Fruit fly (Drosophila melanogaster) whole organism, embryonic: ENCODE measurements around the gene PIG-B.

Source experiments
- Bgb ChIP-seq: fragments of 200-800 bp; sonication (Bioruptor generic); IDR thresholded peaks from 2 replicates; pipeline ENCODE4 v1.3.6; 2022; ENCODE audit warnings: missing biosample characterization, missing genetic modification characterization; ENCODE audit not compliant: partially characterized antibody
- CG10147 ChIP-seq: fragments of 200-800 bp; sonication (Bioruptor generic); optimal IDR thresholded peaks from 2 replicates; lab custom pipeline; 2019; ENCODE audit warnings: missing biosample characterization, mild to moderate bottlenecking, missing genetic modification characterization, moderate library complexity
- CG10267 ChIP-seq: fragments of 200-800 bp; sonication (Bioruptor generic); optimal IDR thresholded peaks from 2 replicates; lab custom pipeline; 2018; ENCODE audit warnings: missing biosample characterization, mild to moderate bottlenecking, missing genetic modification characterization, moderate library complexity
- CG10274 ChIP-seq: fragments of 200-800 bp; sonication (Bioruptor generic); optimal IDR thresholded peaks from 3 replicates; lab custom pipeline; 2017; ENCODE audit warnings: missing biosample characterization, mild to moderate bottlenecking, missing genetic modification characterization
- CG10462 ChIP-seq: fragments of 200-800 bp; sonication (Bioruptor generic); optimal IDR thresholded peaks from 2 replicates; lab custom pipeline; 2016; ENCODE audit warnings: missing biosample characterization, missing genetic modification characterization
- CG10543 ChIP-seq: fragments of 200-800 bp; sonication (Bioruptor generic); optimal IDR thresholded peaks from 3 replicates; lab custom pipeline; 2017; ENCODE audit warnings: missing biosample characterization, mild to moderate bottlenecking, missing genetic modification characterization, moderate library complexity
- CG11504 ChIP-seq: fragments of 200-800 bp; sonication (Bioruptor generic); optimal IDR thresholded peaks from 3 replicates; lab custom pipeline; 2019; ENCODE audit warnings: missing biosample characterization, mild to moderate bottlenecking, missing genetic modification characterization, moderate library complexity
- CG12104 ChIP-seq: fragments of 200-800 bp; sonication (Bioruptor generic); optimal IDR thresholded peaks from 3 replicates; lab custom pipeline; 2016; ENCODE audit warnings: missing biosample characterization, missing genetic modification characterization
- CG12391 ChIP-seq: fragments of 200-800 bp; sonication (Bioruptor generic); optimal IDR thresholded peaks from 3 replicates; lab custom pipeline; 2018; ENCODE audit warnings: missing biosample characterization, mild to moderate bottlenecking, missing genetic modification characterization, moderate library complexity
- CG13287 ChIP-seq: fragments of 200-800 bp; sonication (Bioruptor generic); IDR thresholded peaks from 2 replicates; pipeline ENCODE4 v1.3.6; 2022; ENCODE audit warnings: missing biosample characterization, missing genetic modification characterization; ENCODE audit not compliant: partially characterized antibody
- CG14441 ChIP-seq: fragments of 200-800 bp; sonication (Bioruptor generic); IDR thresholded peaks from 2 replicates; pipeline ENCODE4 v1.3.6; 2022; ENCODE audit warnings: missing biosample characterization, missing genetic modification characterization
- CG17829 ChIP-seq: fragments of 200-800 bp; optimal IDR thresholded peaks from 2 replicates; lab custom pipeline; 2019; ENCODE audit warnings: missing biosample characterization, mild to moderate bottlenecking, missing genetic modification characterization, moderate library complexity
- CG17912 ChIP-seq: fragments of 200-800 bp; sonication (Bioruptor generic); optimal IDR thresholded peaks from 2 replicates; lab custom pipeline; 2018; ENCODE audit warnings: missing biosample characterization, mild to moderate bottlenecking, missing genetic modification characterization
- CG4707 ChIP-seq: fragments of 200-800 bp; sonication (Bioruptor generic); optimal IDR thresholded peaks from 2 replicates; lab custom pipeline; 2018; ENCODE audit warnings: missing biosample characterization, mild to moderate bottlenecking, missing genetic modification characterization, moderate library complexity
- CG4820 ChIP-seq: fragments of 200-800 bp; sonication (Bioruptor generic); optimal IDR thresholded peaks from 3 replicates; lab custom pipeline; 2016; ENCODE audit warnings: missing biosample characterization, missing genetic modification characterization
- CG5180 ChIP-seq: fragments of 200-800 bp; sonication (Bioruptor generic); optimal IDR thresholded peaks from 3 replicates; lab custom pipeline; 2017; ENCODE audit warnings: missing biosample characterization, missing genetic modification characterization, mild to moderate bottlenecking, moderate library complexity, missing genetic modification reagents
- CG6254 ChIP-seq: fragments of 200-800 bp; sonication (Bioruptor generic); optimal IDR thresholded peaks from 3 replicates; lab custom pipeline; 2017; ENCODE audit warnings: mild to moderate bottlenecking, missing biosample characterization, missing genetic modification reagents, missing genetic modification characterization
- CG6791 ChIP-seq: fragments of 200-800 bp; sonication (Bioruptor generic); IDR thresholded peaks from 3 replicates; pipeline ENCODE4 v1.3.6; 2022; ENCODE audit warnings: missing biosample characterization, missing genetic modification characterization; ENCODE audit not compliant: partially characterized antibody
- CG9215 ChIP-seq: fragments of 200-800 bp; sonication (Bioruptor generic); IDR thresholded peaks from 2 replicates; pipeline ENCODE4 v1.3.6; 2022; ENCODE audit warnings: missing biosample characterization, missing genetic modification characterization
- Deaf1 ChIP-seq: fragments of 200-800 bp; optimal IDR thresholded peaks from 3 replicates; lab custom pipeline; 2019; ENCODE audit warnings: missing biosample characterization, mild to moderate bottlenecking, missing genetic modification characterization, moderate library complexity
- E2f2 ChIP-seq: fragments of 200-800 bp; sonication (Bioruptor generic); IDR thresholded peaks from 2 replicates; pipeline ENCODE4 v1.3.6; 2022; ENCODE audit warnings: missing biosample characterization, missing genetic modification characterization
- HLHmδ ChIP-seq: fragments of 200-800 bp; sonication (Bioruptor generic); optimal IDR thresholded peaks from 2 replicates; lab custom pipeline; 2018; ENCODE audit warnings: missing biosample characterization, mild to moderate bottlenecking, missing genetic modification characterization, moderate library complexity
- Jarid2 ChIP-seq: fragments of 200-800 bp; sonication (Bioruptor generic); optimal IDR thresholded peaks from 3 replicates; lab custom pipeline; 2017; ENCODE audit warnings: mild to moderate bottlenecking, missing biosample characterization, missing genetic modification reagents, missing genetic modification characterization
- Mrtf ChIP-seq: fragments of 200-800 bp; sonication (Bioruptor generic); IDR thresholded peaks from 3 replicates; pipeline ENCODE4 v1.3.6; 2022; ENCODE audit warnings: missing biosample characterization, missing genetic modification characterization
- Nf-YA ChIP-seq: fragments of 200-800 bp; sonication (Bioruptor generic); IDR thresholded peaks from 2 replicates; pipeline ENCODE4 v1.3.6; 2022; ENCODE audit warnings: missing biosample characterization, missing genetic modification characterization
- Nf-YC ChIP-seq: fragments of 200-800 bp; optimal IDR thresholded peaks from 3 replicates; lab custom pipeline; 2019; ENCODE audit warnings: missing biosample characterization, mild to moderate bottlenecking, missing genetic modification characterization, moderate library complexity
- Oli ChIP-seq: fragments of 200-800 bp; sonication (Bioruptor generic); optimal IDR thresholded peaks from 2 replicates; lab custom pipeline; 2018; ENCODE audit warnings: missing biosample characterization, mild to moderate bottlenecking, missing genetic modification characterization, moderate library complexity
- Opbp ChIP-seq: fragments of 200-800 bp; sonication (Bioruptor generic); IDR thresholded peaks from 3 replicates; pipeline ENCODE4 v1.3.6; 2022; ENCODE audit warnings: missing biosample characterization, missing genetic modification characterization; ENCODE audit not compliant: partially characterized antibody
- Rfx ChIP-seq: fragments of 200-800 bp; sonication (Bioruptor generic); IDR thresholded peaks from 2 replicates; pipeline ENCODE4 v1.3.6; 2022; ENCODE audit warnings: missing biosample characterization, missing genetic modification characterization
- Side ChIP-seq: fragments of 200-800 bp; sonication (Bioruptor generic); optimal IDR thresholded peaks from 2 replicates; lab custom pipeline; 2016; ENCODE audit warnings: missing biosample characterization, missing genetic modification characterization
- Ssrp ChIP-seq: fragments of 200-800 bp; sonication (Bioruptor generic); optimal IDR thresholded peaks from 2 replicates; lab custom pipeline; 2018; ENCODE audit warnings: missing biosample characterization, mild to moderate bottlenecking, missing genetic modification characterization, moderate library complexity
- Trl ChIP-seq, 3 experiments: fragments of >200 bp in 2 of 3; fragments of 200-800 bp in 1 of 3; sonication (Bioruptor generic) in 1 of 3; optimal IDR thresholded peaks; 2 replicates in 1 of 3; 3 replicates in 2 of 3; lab custom pipeline; 2016 to 2017; ENCODE audit warnings: missing biosample characterization in 1 of 3, missing genetic modification characterization in 1 of 3
- abd-A ChIP-seq: fragments of 200-800 bp; sonication (Bioruptor generic); optimal IDR thresholded peaks from 3 replicates; lab custom pipeline; 2019; ENCODE audit warnings: missing biosample characterization, mild to moderate bottlenecking, missing genetic modification characterization, moderate library complexity
- amos ChIP-seq: fragments of 200-800 bp; sonication (Bioruptor generic); IDR thresholded peaks from 2 replicates; pipeline ENCODE4 v1.3.6; 2022; ENCODE audit warnings: missing biosample characterization, missing genetic modification characterization; ENCODE audit not compliant: partially characterized antibody
- ato ChIP-seq: fragments of 200-800 bp; sonication (Bioruptor generic); IDR thresholded peaks from 2 replicates; pipeline ENCODE4 v1.3.6; 2022; ENCODE audit warnings: missing biosample characterization, missing genetic modification characterization; ENCODE audit not compliant: partially characterized antibody
- en ChIP-seq: fragments of 200-800 bp; sonication (Bioruptor generic); optimal IDR thresholded peaks from 2 replicates; lab custom pipeline; 2016; ENCODE audit warnings: missing biosample characterization, missing genetic modification characterization
- ewg ChIP-seq: fragments of 200-800 bp; sonication (Bioruptor generic); optimal IDR thresholded peaks from 3 replicates; lab custom pipeline; 2017; ENCODE audit warnings: mild to moderate bottlenecking, missing biosample characterization, missing genetic modification reagents, missing genetic modification characterization
- ftz-f1 ChIP-seq: fragments of 200-800 bp; sonication (Bioruptor generic); optimal IDR thresholded peaks from 2 replicates; lab custom pipeline; 2016; ENCODE audit warnings: missing biosample characterization, missing genetic modification characterization
- gcm ChIP-seq: fragments of 200-800 bp; sonication (Bioruptor generic); optimal IDR thresholded peaks from 2 replicates; lab custom pipeline; 2019; ENCODE audit warnings: missing biosample characterization, mild to moderate bottlenecking, missing genetic modification characterization, moderate library complexity
- grn ChIP-seq: fragments of 200-800 bp; sonication (Bioruptor generic); optimal IDR thresholded peaks from 3 replicates; lab custom pipeline; 2017; ENCODE audit warnings: missing biosample characterization, missing genetic modification characterization
- nom ChIP-seq: fragments of 200-800 bp; sonication (Bioruptor generic); optimal IDR thresholded peaks from 2 replicates; lab custom pipeline; 2017; ENCODE audit warnings: missing biosample characterization, missing genetic modification characterization, mild to moderate bottlenecking, moderate library complexity, missing genetic modification reagents
- rib ChIP-seq: fragments of 200-800 bp; sonication (Bioruptor generic); IDR thresholded peaks from 2 replicates; pipeline ENCODE4 v1.3.6; 2022; ENCODE audit warnings: missing biosample characterization, missing genetic modification characterization
- sim ChIP-seq: fragments of 200-800 bp; sonication (Bioruptor generic); IDR thresholded peaks from 2 replicates; pipeline ENCODE4 v1.3.6; 2022; ENCODE audit warnings: missing biosample characterization, missing genetic modification characterization
- slbo ChIP-seq: fragments of 200-800 bp; sonication (Bioruptor generic); IDR thresholded peaks from 2 replicates; pipeline ENCODE4 v1.3.6; 2022; ENCODE audit warnings: missing biosample characterization, missing genetic modification characterization
- so ChIP-seq: fragments of 200-800 bp; sonication (Bioruptor generic); IDR thresholded peaks from 3 replicates; pipeline ENCODE4 v1.3.6; 2022; ENCODE audit warnings: missing biosample characterization, missing genetic modification characterization
- trh ChIP-seq: fragments of 200-800 bp; sonication (Bioruptor generic); optimal IDR thresholded peaks from 2 replicates; lab custom pipeline; 2016; ENCODE audit warnings: missing biosample characterization, missing genetic modification characterization
- unc-4 ChIP-seq: fragments of 200-800 bp; sonication (Bioruptor generic); IDR thresholded peaks from 2 replicates; pipeline ENCODE4 v1.3.6; 2022; ENCODE audit warnings: missing biosample characterization, missing genetic modification characterization; ENCODE audit not compliant: partially characterized antibody

The PIG-B gene

dm6 chr3L:3845815-3846375, 34.8 kb downstream of the PIG-B start, which contains the start of gene Awh (continued):
- peak; percentile 38 for TF ChIP-seq ftz-f1 (GFP tag; lab: Kevin White, UChicago)
- TF ChIP-seq en (GFP tag; lab: Kevin White, UChicago): no peak
- no peak for TF ChIP-seq Mrtf (GFP tag; lab: Robert Waterston, UW)
- no peak for TF ChIP-seq Ssrp (tag; lab: Kevin White, UChicago)
- TF ChIP-seq CG12104 (GFP tag; lab: Kevin White, UChicago): no peak
- TF ChIP-seq CG4820 (GFP tag; lab: Kevin White, UChicago): no peak
- TF ChIP-seq gcm (GFP tag; lab: Kevin White, UChicago): peak; percentile 54
- TF ChIP-seq CG17912 (GFP tag; lab: Kevin White, UChicago): no peak
- TF ChIP-seq Jarid2 (GFP tag; lab: Kevin White, UChicago): peak; percentile 92
- no peak for TF ChIP-seq trh (GFP tag; lab: Kevin White, UChicago)
- TF ChIP-seq CG9215 (GFP tag; lab: Robert Waterston, UW): no peak
- peak; percentile 46; the same call in 1 of the 3 replicates for TF ChIP-seq CG6791 (GFP tag; lab: Robert Waterston, UW)
- TF ChIP-seq CG5180 (GFP tag; lab: Kevin White, UChicago): peak; percentile 78
- no peak for TF ChIP-seq CG4707 (GFP tag; lab: Kevin White, UChicago)
- TF ChIP-seq CG6254: peak; percentile 90
- 0 out of 3 replicates have a peak, but pooled peaks have one; percentile 24 for TF ChIP-seq so
- no peak; the same call in 1 of the 2 replicates for TF ChIP-seq Rfx
- peak; percentile 62; the same call in 2 of the 3 replicates for TF ChIP-seq Opbp (GFP tag; lab: Robert Waterston, UW)
- peak; percentile 97 for TF ChIP-seq HLHmδ (GFP tag; lab: Kevin White, UChicago)
- TF ChIP-seq Deaf1 (tag; lab: Kevin White, UChicago): peak; percentile 26
- TF ChIP-seq CG17829: peak; percentile 42
- TF ChIP-seq ato (GFP tag; lab: Robert Waterston, UW): 0 out of 2 replicates have a peak, but pooled peaks have one; percentile 15
- no peak for TF ChIP-seq CG10267 (tag; lab: Kevin White, UChicago)
- TF ChIP-seq grn: peak; percentile 54
- TF ChIP-seq CG14441: no peak
- TF ChIP-seq nom (GFP tag; lab: Kevin White, UChicago): peak; percentile 23
- no peak for TF ChIP-seq rib (GFP tag; lab: Robert Waterston, UW)
- TF ChIP-seq E2f2 (GFP tag; lab: Robert Waterston, UW): peak; percentile 18; the same call in 1 of the 2 replicates
- TF ChIP-seq abd-A (tag; lab: Kevin White, UChicago): peak; percentile 27
- peak; percentile 66 for TF ChIP-seq ewg (GFP tag; lab: Kevin White, UChicago)
- peak in 1 of 2 experiments; percentile 8 for TF ChIP-seq Trl (optimal IDR thresholded peaks at IDR 0.05; lab: Kevin White, UChicago)
- no peak for TF ChIP-seq Trl (GFP tag; optimal IDR thresholded peaks at IDR 0.05; lab: Kevin White, UChicago)
- peak; percentile 98 for TF ChIP-seq Nf-YC (tag; lab: Kevin White, UChicago)
- TF ChIP-seq unc-4 (GFP tag; lab: Robert Waterston, UW): peak; percentile 40
- TF ChIP-seq CG12391 (tag; lab: Kevin White, UChicago): no peak
- peak; percentile 3 for TF ChIP-seq CG10543 (GFP tag; lab: Kevin White, UChicago)
- no peak for TF ChIP-seq CG10462 (GFP tag; lab: Kevin White, UChicago)
- TF ChIP-seq CG10274 (GFP tag; lab: Kevin White, UChicago): no peak
- no peak for TF ChIP-seq CG10147
- no peak for TF ChIP-seq slbo
- peak; percentile 1 for TF ChIP-seq CG11504
- 0 out of 2 replicates have a peak, but pooled peaks have one; percentile 26 for TF ChIP-seq sim (GFP tag; lab: Robert Waterston, UW)
- TF ChIP-seq Oli: peak; percentile 40
- peak; percentile 53; the same call in 1 of the 2 replicates for TF ChIP-seq amos (GFP tag; lab: Robert Waterston, UW)
- TF ChIP-seq Nf-YA (GFP tag; lab: Robert Waterston, UW): peak; percentile 74
- peak; percentile 60 for TF ChIP-seq CG13287
- peak; percentile 82; the same call in 1 of the 2 replicates for TF ChIP-seq Bgb
- peak; percentile 7 for TF ChIP-seq Side
